Worm (Caenorhabditis elegans): ENCODE measurements around the gene ZK637.14.

ce11 chrIII:8925539-8925938 lies 36.6 kb upstream of the ZK637.14 start:
- TF ChIP-seq nhr-77 (tag; optimal IDR thresholded peaks at IDR 0.05) = no peak
- no peak for TF ChIP-seq tag-97 (GFP tag; IDR thresholded peaks at IDR 0.05)
- TF ChIP-seq zip-11 (GFP tag; IDR thresholded peaks at IDR 0.05) = no peak

Data from whole organism, L4 larva.